Worm (Caenorhabditis elegans) whole organism, L1 larva: ENCODE data around the gene ZK105.12.
A peak's percentile ranks its signal among the peaks of the same experiment; 100 is the strongest.

Experiments used
- Y116A8C.19 ChIP-seq: sonication (generic microtip); optimal IDR thresholded peaks from 2 replicates; lab custom pipeline; 2016; ENCODE audit warnings: missing compliant biosample characterization, missing genetic modification characterization, borderline replicate concordance
- aha-1 ChIP-seq: fragments of 150-350 bp; optimal IDR thresholded peaks from 2 replicates; lab custom pipeline; 2014; ENCODE audit warnings: missing biosample characterization, missing genetic modification characterization
- aly-2 ChIP-seq: fragments of 150-350 bp; optimal IDR thresholded peaks from 2 replicates; lab custom pipeline; 2014; ENCODE audit warnings: missing biosample characterization, missing genetic modification characterization
- blmp-1 ChIP-seq: fragments of 150-350 bp; optimal IDR thresholded peaks from 2 replicates; lab custom pipeline; 2014; ENCODE audit warnings: missing biosample characterization, missing genetic modification characterization
- ceh-63 ChIP-seq: fragments of 200-800 bp; sonication (Bioruptor generic); optimal IDR thresholded peaks from 2 replicates; lab custom pipeline; 2018; ENCODE audit warnings: mild to moderate bottlenecking, missing genetic modification characterization, missing compliant biosample characterization
- ces-1 ChIP-seq: fragments of 150-350 bp; optimal IDR thresholded peaks from 2 replicates; lab custom pipeline; 2014; ENCODE audit warnings: missing biosample characterization, missing genetic modification reagents, missing genetic modification characterization
- dpl-1 ChIP-seq, 3 experiments: fragments of 150-350 bp in 2 of 3; sonication (generic microtip) in 1 of 3; optimal IDR thresholded peaks; 2 replicates each; lab custom pipeline; 2014 to 2017; ENCODE audit warnings: missing biosample characterization in 3 of 3, missing genetic modification characterization in 3 of 3, missing genetic modification reagents in 3 of 3
- efl-1 ChIP-seq, 4 experiments: fragments of 150-350 bp; optimal IDR thresholded peaks in 3 of 4; peaks in 1 of 4; 1 replicate in 1 of 4; 2 replicates in 3 of 4; lab custom pipeline; 2014; ENCODE audit warnings: missing biosample characterization in 2 of 4, missing genetic modification characterization in 2 of 4, missing genetic modification reagents in 2 of 4
- efl-3 ChIP-seq: fragments of 200-800 bp; sonication (Bioruptor generic); optimal IDR thresholded peaks from 2 replicates; lab custom pipeline; 2018; ENCODE audit warnings: mild to moderate bottlenecking, missing genetic modification characterization, missing compliant biosample characterization
- egl-13 ChIP-seq: sonication (generic microtip); optimal IDR thresholded peaks from 2 replicates; lab custom pipeline; 2016; ENCODE audit warnings: missing genotype, missing genetic modification reagents, missing genetic modification characterization, missing compliant biosample characterization
- egl-27 ChIP-seq, 2 experiments: fragments of 150-350 bp in 1 of 2; sonication (generic microtip); optimal IDR thresholded peaks; 3 replicates each; lab custom pipeline; 2017 to 2018; ENCODE audit warnings: missing biosample characterization in 2 of 2, missing genetic modification characterization in 2 of 2, missing genetic modification reagents in 2 of 2
- elt-3 ChIP-seq, 6 experiments: fragments of 150-350 bp in 1 of 6; sonication (generic microtip); optimal IDR thresholded peaks; 2 replicates each; lab custom pipeline; 2017 to 2018; ENCODE audit warnings: missing biosample characterization in 6 of 6, missing genetic modification characterization in 6 of 6, inconsistent platforms in 1 of 6
- ets-5 ChIP-seq: fragments of 200-800 bp; sonication (Bioruptor generic); IDR thresholded peaks from 2 replicates; pipeline ENCODE4 v1.3.6; 2022; ENCODE audit warnings: missing genetic modification characterization, missing compliant biosample characterization
- fkh-10 ChIP-seq: sonication (generic microtip); optimal IDR thresholded peaks from 2 replicates; lab custom pipeline; 2017; ENCODE audit warnings: missing biosample characterization, missing genetic modification reagents, missing genetic modification characterization
- fkh-8 ChIP-seq: sonication (generic microtip); optimal IDR thresholded peaks from 2 replicates; lab custom pipeline; 2016; ENCODE audit warnings: mild to moderate bottlenecking, missing genetic modification characterization, missing compliant biosample characterization
- hlh-4 ChIP-seq: sonication (generic microtip); optimal IDR thresholded peaks from 2 replicates; lab custom pipeline; 2016; ENCODE audit warnings: mild to moderate bottlenecking, missing genetic modification characterization, missing compliant biosample characterization
- irx-1 ChIP-seq: sonication (generic microtip); optimal IDR thresholded peaks from 2 replicates; lab custom pipeline; 2016; ENCODE audit warnings: missing genetic modification characterization, missing compliant biosample characterization
- lin-14 ChIP-seq: fragments of 200-800 bp; sonication (Bioruptor generic); optimal IDR thresholded peaks from 2 replicates; lab custom pipeline; 2018; ENCODE audit warnings: mild to moderate bottlenecking, missing genetic modification characterization, moderate library complexity, missing compliant biosample characterization
- lin-35 ChIP-seq, 2 experiments: fragments of 150-350 bp; optimal IDR thresholded peaks; 2 replicates each; lab custom pipeline; 2014; ENCODE audit warnings: missing biosample characterization in 2 of 2, missing genetic modification characterization in 2 of 2, missing genetic modification reagents in 2 of 2
- lin-39 ChIP-seq: fragments of 150-350 bp; optimal IDR thresholded peaks from 2 replicates; lab custom pipeline; 2014; ENCODE audit warnings: missing biosample characterization, missing genetic modification reagents, missing genetic modification characterization
- lir-3 ChIP-seq: sonication (generic microtip); optimal IDR thresholded peaks from 2 replicates; lab custom pipeline; 2016; ENCODE audit warnings: mild to moderate bottlenecking, missing genetic modification characterization, moderate library complexity, missing compliant biosample characterization; ENCODE audit not compliant: poor library complexity
- lsy-2 ChIP-seq, 2 experiments: fragments of 150-350 bp; optimal IDR thresholded peaks; 2 replicates each; lab custom pipeline; 2014; ENCODE audit warnings: missing biosample characterization in 2 of 2, missing genetic modification characterization in 2 of 2
- mep-1 ChIP-seq: fragments of 150-350 bp; optimal IDR thresholded peaks from 2 replicates; lab custom pipeline; 2014; ENCODE audit warnings: missing biosample characterization, missing genetic modification characterization
- nhr-19 ChIP-seq: fragments of 200-800 bp; sonication (Bioruptor generic); conservative IDR thresholded peaks from 2 replicates; pipeline ENCODE4 v1.3.6; 2022; ENCODE audit warnings: missing genetic modification characterization, missing compliant biosample characterization
- nhr-20 ChIP-seq: sonication (generic microtip); optimal IDR thresholded peaks from 2 replicates; lab custom pipeline; 2016; ENCODE audit warnings: mild to moderate bottlenecking, missing genetic modification characterization, missing compliant biosample characterization
- nhr-71 ChIP-seq: sonication (generic microtip); optimal IDR thresholded peaks from 2 replicates; lab custom pipeline; 2016; ENCODE audit warnings: mild to moderate bottlenecking, missing genetic modification characterization, moderate library complexity, missing compliant biosample characterization
- nhr-85 ChIP-seq: sonication (generic microtip); peaks from one replicate; lab custom pipeline; 2016; ENCODE audit warnings: missing genetic modification characterization, inconsistent platforms, missing compliant biosample characterization
- pax-3 ChIP-seq: fragments of 200-800 bp; sonication (Bioruptor generic); optimal IDR thresholded peaks from 2 replicates; lab custom pipeline; 2018; ENCODE audit warnings: mild to moderate bottlenecking, missing genetic modification characterization, moderate library complexity, missing compliant biosample characterization
- rnt-1 ChIP-seq: sonication (generic microtip); optimal IDR thresholded peaks from 2 replicates; lab custom pipeline; 2016; ENCODE audit warnings: mild to moderate bottlenecking, missing genetic modification characterization, moderate library complexity, missing compliant biosample characterization
- snpc-4 ChIP-seq: fragments of 150-350 bp; optimal IDR thresholded peaks from 2 replicates; lab custom pipeline; 2014; ENCODE audit warnings: missing biosample characterization, missing genetic modification characterization
- snu-23 ChIP-seq: sonication (generic microtip); optimal IDR thresholded peaks from 2 replicates; lab custom pipeline; 2016; ENCODE audit warnings: missing genetic modification characterization, missing compliant biosample characterization
- swsn-7 ChIP-seq: sonication (generic microtip); optimal IDR thresholded peaks from 2 replicates; lab custom pipeline; 2016; ENCODE audit warnings: missing genetic modification characterization, missing compliant biosample characterization
- tlp-1 ChIP-seq: fragments of 150-350 bp; optimal IDR thresholded peaks from 2 replicates; lab custom pipeline; 2014; ENCODE audit warnings: missing biosample characterization, missing genetic modification characterization
- vab-15 ChIP-seq: sonication (generic microtip); optimal IDR thresholded peaks from 2 replicates; lab custom pipeline; 2017; ENCODE audit warnings: missing genotype, mild to moderate bottlenecking, missing genetic modification characterization, missing compliant biosample characterization
- xbp-1 ChIP-seq: sonication (generic microtip); optimal IDR thresholded peaks from 2 replicates; lab custom pipeline; 2016; ENCODE audit warnings: missing genetic modification characterization, missing compliant biosample characterization
- ztf-4 ChIP-seq: fragments of 150-350 bp; optimal IDR thresholded peaks from 2 replicates; lab custom pipeline; 2014; ENCODE audit warnings: missing biosample characterization, missing genetic modification characterization

Gene ZK105.12

DNA sequence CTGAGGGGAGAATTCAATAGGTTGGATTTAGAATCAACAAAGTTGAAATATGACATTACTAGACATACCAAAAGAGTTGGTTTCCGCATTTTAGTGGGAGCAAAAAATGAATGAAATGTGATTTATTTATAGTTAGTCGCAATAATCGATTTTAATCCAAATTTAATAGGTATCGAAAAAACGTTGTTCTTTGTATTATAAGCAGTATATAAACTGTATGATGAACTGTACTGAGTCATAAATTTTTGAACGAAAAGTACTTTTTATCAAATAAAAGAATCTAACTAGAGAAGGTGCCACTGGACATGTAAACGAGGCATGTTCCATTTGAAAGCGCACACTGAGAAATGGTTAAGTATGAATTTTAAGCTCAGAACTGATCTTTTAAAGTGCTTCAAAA is 26.0 kb downstream of the ZK105.12 start, which contains the start of gene C12D5.9:
Gene C12D5.9 (minus strand): TSS at position 101 of the 400 bp plus-strand sequence.
- no peak for TF ChIP-seq swsn-7 (tag; lab: Kevin White, UChicago)
- TF ChIP-seq dpl-1 (GFP tag; optimal IDR thresholded peaks at IDR 0.05; lab: Kevin White, UChicago), result no peak
- no peak for TF ChIP-seq fkh-8 (tag; lab: Kevin White, UChicago)
- no peak for TF ChIP-seq efl-3
- no peak for TF ChIP-seq vab-15 (tag; lab: Kevin White, UChicago)
- TF ChIP-seq ets-5 (GFP tag; lab: Robert Waterston, UW), result no peak

DNA sequence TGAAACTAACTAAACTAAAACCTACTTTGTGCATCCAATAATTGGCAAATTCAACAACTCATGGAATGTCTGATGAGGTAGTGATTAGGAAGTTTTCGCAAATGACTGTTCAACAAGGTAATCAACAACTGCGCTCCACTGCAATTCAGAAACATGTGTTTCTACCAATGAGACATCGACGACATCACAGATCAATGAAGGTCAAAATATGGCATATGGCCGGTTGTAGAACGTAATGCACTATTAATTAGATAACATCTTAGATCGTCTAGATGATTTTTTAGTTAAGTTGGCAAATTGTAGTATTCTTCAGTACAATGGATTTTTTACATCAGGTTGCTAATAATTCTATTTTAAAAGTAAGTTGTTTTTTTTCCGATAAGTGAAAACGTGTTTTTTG is 29.7 kb downstream of the ZK105.12 start, which contains the start of the genes nhr-94 and nhr-152:
Gene nhr-94 (minus strand): TSS at position 147 of the 400 bp plus-strand sequence.
Gene nhr-152 (plus strand): TSS at position 162 of the 400 bp plus-strand sequence.
- no peak for TF ChIP-seq Y116A8C.19 (tag; lab: Kevin White, UChicago)
- TF ChIP-seq irx-1, result no peak
- no peak for TF ChIP-seq dpl-1 (GFP tag; optimal IDR thresholded peaks at IDR 0.05; lab: Kevin White, UChicago)
- TF ChIP-seq blmp-1 (tag; lab: Kevin White, UChicago), result peak; percentile 52
- TF ChIP-seq lin-39 (tag; lab: Kevin White, UChicago), result no peak
- TF ChIP-seq pax-3 (tag; lab: Kevin White, UChicago), result no peak
- TF ChIP-seq snpc-4 (tag; lab: Kevin White, UChicago), result no peak
- no peak for TF ChIP-seq aha-1
- TF ChIP-seq nhr-20 (tag; lab: Kevin White, UChicago), result peak; percentile 79
- no peak for TF ChIP-seq ceh-63 (GFP tag; lab: Kevin White, UChicago)
- peak in 1 of 2 experiments; percentile 60 for TF ChIP-seq lin-35 (GFP tag; optimal IDR thresholded peaks at IDR 0.05; lab: Kevin White, UChicago)
- TF ChIP-seq nhr-71 (tag; lab: Kevin White, UChicago), result peak; percentile 48
- TF ChIP-seq fkh-10, result no peak
- peak in 1 of 6 experiments; percentile 17 for TF ChIP-seq elt-3 (tag; optimal IDR thresholded peaks at IDR 0.05; lab: Kevin White, UChicago)
- TF ChIP-seq tlp-1 (tag; lab: Kevin White, UChicago), result no peak
- peak in 1 of 2 experiments; percentile 35 for TF ChIP-seq lsy-2 (tag; optimal IDR thresholded peaks at IDR 0.05; lab: Kevin White, UChicago)
- TF ChIP-seq aly-2, result no peak
- no peak for TF ChIP-seq hlh-4 (tag; lab: Kevin White, UChicago)
- peak; percentile 47 for TF ChIP-seq snu-23
- TF ChIP-seq ztf-4 (tag; lab: Kevin White, UChicago), result no peak
- TF ChIP-seq efl-1 (optimal IDR thresholded peaks at IDR 0.05; lab: Kevin White, UChicago), result no peak
- TF ChIP-seq efl-1 (GFP tag; optimal IDR thresholded peaks at IDR 0.05 in 1 of 2; lab: Kevin White, UChicago), result peak in 1 of 2 experiments; percentile 60
- 0 out of 2 replicates have a peak, but pooled peaks have one; percentile 8 for TF ChIP-seq nhr-19 (GFP tag; lab: Robert Waterston, UW)
- no peak for TF ChIP-seq xbp-1
- peak; percentile 96 for TF ChIP-seq nhr-85 (tag; lab: Kevin White, UChicago)
- TF ChIP-seq lin-14, result peak; percentile 74

DNA sequence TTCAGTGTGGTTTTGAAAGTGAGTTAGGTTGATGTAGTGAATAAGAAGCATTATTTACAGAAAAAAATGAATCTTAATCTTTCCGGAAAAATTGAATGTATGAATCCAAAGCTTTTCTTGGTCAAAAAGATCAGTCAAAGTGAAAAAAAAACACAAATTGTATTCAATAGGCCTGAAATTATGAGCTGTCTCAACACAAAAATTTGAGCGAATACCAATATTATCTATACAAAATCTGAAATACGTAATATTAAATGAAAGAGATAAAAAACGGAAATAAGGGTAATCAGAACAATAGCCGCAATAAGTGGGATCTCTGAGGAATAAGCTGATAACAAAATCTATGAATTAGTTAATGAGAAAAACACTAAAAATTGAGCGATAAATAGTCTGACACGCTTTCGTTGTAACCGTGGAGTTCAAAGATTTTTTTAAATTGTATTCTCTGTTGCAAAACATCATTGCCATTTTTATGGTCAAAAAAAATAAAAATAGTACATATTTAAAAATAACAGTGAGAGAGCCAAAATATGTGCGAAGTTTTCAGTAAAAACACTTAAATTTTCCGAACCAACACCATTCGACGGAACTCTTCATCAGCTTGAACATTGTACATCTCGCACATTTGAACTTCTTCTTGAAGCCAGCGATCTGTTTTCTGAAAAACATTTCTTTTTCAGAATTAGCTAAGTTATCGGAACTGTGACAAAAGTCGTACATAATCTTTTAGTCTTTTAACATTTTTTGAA is 31.9 kb downstream of the ZK105.12 start, which contains the start of gene sre-11:
Gene sre-11 (minus strand): TSS at position 51 of the 749 bp plus-strand sequence.
- TF ChIP-seq ces-1 (GFP tag; lab: Kevin White, UChicago), result no peak
- no peak for TF ChIP-seq elt-3 (tag; optimal IDR thresholded peaks at IDR 0.05; lab: Kevin White, UChicago)
- no peak for TF ChIP-seq mep-1 (tag; lab: Kevin White, UChicago)
- TF ChIP-seq lir-3 (tag; lab: Kevin White, UChicago), result no peak
- no peak for TF ChIP-seq rnt-1 (tag; lab: Kevin White, UChicago)
- no peak for TF ChIP-seq efl-1 (optimal IDR thresholded peaks at IDR 0.05; lab: Kevin White, UChicago)
- peak in 1 of 2 experiments; percentile 84 for TF ChIP-seq efl-1 (GFP tag; optimal IDR thresholded peaks at IDR 0.05 in 1 of 2; lab: Kevin White, UChicago)
- no peak for TF ChIP-seq egl-13 (tag; lab: Kevin White, UChicago)
- TF ChIP-seq nhr-71 (tag; lab: Kevin White, UChicago), result no peak
- no peak for TF ChIP-seq egl-27 (tag; optimal IDR thresholded peaks at IDR 0.05; lab: Kevin White, UChicago)
